Fruit fly (Drosophila melanogaster) whole organism, wandering third instar larva: ENCODE measurements around the gene Atg17.

Experiments
- CrebA ChIP-seq: fragments of 200-800 bp; sonication (Bioruptor generic); optimal IDR thresholded peaks from 2 replicates; lab custom pipeline; 2016; ENCODE audit warnings: missing biosample characterization, mild to moderate bottlenecking, missing genetic modification characterization, borderline replicate concordance
- dsf ChIP-seq: sonication (Bioruptor generic); optimal IDR thresholded peaks from 2 replicates; lab custom pipeline; 2016; ENCODE audit warnings: missing biosample characterization, missing genetic modification characterization, borderline replicate concordance
- foxo ChIP-seq, 2 experiments: fragments of 200-800 bp; sonication (Bioruptor generic); optimal IDR thresholded peaks; 2 replicates in 1 of 2; 3 replicates in 1 of 2; lab custom pipeline; 2016 to 2017; ENCODE audit warnings: missing biosample characterization in 2 of 2, missing genetic modification characterization in 2 of 2

DNA sequence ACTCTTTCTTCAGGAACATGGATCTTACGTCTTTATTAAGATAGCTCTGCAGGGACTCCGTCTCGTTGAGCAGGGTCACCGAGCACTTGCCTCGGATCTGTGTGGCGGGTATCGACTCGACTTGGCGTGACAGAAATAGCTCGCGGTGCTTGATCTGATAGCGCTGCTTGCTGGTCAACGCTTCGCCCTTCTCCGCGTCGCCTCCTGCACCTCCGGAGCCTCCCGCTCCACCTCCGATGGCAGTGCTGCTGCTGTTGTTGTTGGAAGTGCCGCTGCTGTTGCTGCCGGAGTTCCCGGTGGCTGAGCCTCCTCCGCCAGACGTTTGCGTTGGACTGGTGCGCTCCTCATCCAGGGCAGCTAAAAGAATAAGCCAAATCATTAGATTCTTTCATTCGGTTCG lies 26.1 kb upstream of the Atg17 start:
- TF ChIP-seq dsf (GFP tag; lab: Kevin White, UChicago) (no peak), foxo (GFP tag; optimal IDR thresholded peaks at IDR 0.05; lab: Kevin White, UChicago) (no peak), CrebA (GFP tag; lab: Kevin White, UChicago) (no peak)
